Fruit fly (Drosophila melanogaster) whole organism, prepupa: ENCODE data around the gene CG15696.

ENCODE experiments used
- Blimp-1 ChIP-seq: fragments of 200-800 bp; sonication (Bioruptor generic); optimal IDR thresholded peaks from 3 replicates; lab custom pipeline; 2017; ENCODE audit warnings: missing biosample characterization, missing genetic modification characterization, mild to moderate bottlenecking, moderate library complexity, missing genetic modification reagents
- CG32006 ChIP-seq: fragments of 200-800 bp; sonication (Bioruptor generic); optimal IDR thresholded peaks from 3 replicates; lab custom pipeline; 2017; ENCODE audit warnings: missing biosample characterization, mild to moderate bottlenecking, missing genetic modification characterization
- CG34406 ChIP-seq: fragments of 200-800 bp; sonication (Bioruptor generic); optimal IDR thresholded peaks from 3 replicates; lab custom pipeline; 2016; ENCODE audit warnings: missing biosample characterization, missing genetic modification characterization
- CG6163 ChIP-seq: fragments of 200-800 bp; sonication (Bioruptor generic); IDR thresholded peaks from 3 replicates; pipeline ENCODE4 v1.3.6; 2022; ENCODE audit warnings: missing biosample characterization, missing genetic modification characterization
- CG6854 ChIP-seq: fragments of 200-800 bp; sonication (Bioruptor generic); optimal IDR thresholded peaks from 2 replicates; lab custom pipeline; 2017; ENCODE audit warnings: missing biosample characterization, mild to moderate bottlenecking, missing genetic modification characterization
- Gug ChIP-seq: fragments of 200-800 bp; sonication (Bioruptor generic); IDR thresholded peaks from 2 replicates; pipeline ENCODE4 v1.3.6; 2022; ENCODE audit warnings: missing biosample characterization, missing genetic modification characterization
- Hr4 ChIP-seq: fragments of 200-800 bp; sonication (Bioruptor generic); optimal IDR thresholded peaks from 3 replicates; lab custom pipeline; 2016; ENCODE audit warnings: missing biosample characterization, missing genetic modification characterization
- Met ChIP-seq: fragments of 200-800 bp; sonication (Bioruptor generic); optimal IDR thresholded peaks from 3 replicates; lab custom pipeline; 2016; ENCODE audit warnings: missing biosample characterization, missing genetic modification characterization
- achi ChIP-seq: fragments of 200-800 bp; sonication (Bioruptor generic); optimal IDR thresholded peaks from 3 replicates; lab custom pipeline; 2016; ENCODE audit warnings: missing biosample characterization, missing genetic modification characterization
- cyc ChIP-seq: fragments of 200-800 bp; sonication (Bioruptor generic); optimal IDR thresholded peaks from 3 replicates; lab custom pipeline; 2016; ENCODE audit warnings: missing biosample characterization, missing genetic modification characterization
- dac ChIP-seq: fragments of 200-800 bp; sonication (Bioruptor generic); optimal IDR thresholded peaks from 2 replicates; lab custom pipeline; 2017; ENCODE audit warnings: missing biosample characterization, mild to moderate bottlenecking, missing genetic modification characterization
- svp ChIP-seq: fragments of 200-800 bp; sonication (Bioruptor generic); peaks from one replicate; lab custom pipeline; 2016; ENCODE audit warnings: missing biosample characterization, missing genetic modification characterization
- vri ChIP-seq: fragments of 200-800 bp; sonication (Bioruptor generic); optimal IDR thresholded peaks from 3 replicates; lab custom pipeline; 2016; ENCODE audit warnings: missing biosample characterization, mild to moderate bottlenecking, missing genetic modification characterization

DNA sequence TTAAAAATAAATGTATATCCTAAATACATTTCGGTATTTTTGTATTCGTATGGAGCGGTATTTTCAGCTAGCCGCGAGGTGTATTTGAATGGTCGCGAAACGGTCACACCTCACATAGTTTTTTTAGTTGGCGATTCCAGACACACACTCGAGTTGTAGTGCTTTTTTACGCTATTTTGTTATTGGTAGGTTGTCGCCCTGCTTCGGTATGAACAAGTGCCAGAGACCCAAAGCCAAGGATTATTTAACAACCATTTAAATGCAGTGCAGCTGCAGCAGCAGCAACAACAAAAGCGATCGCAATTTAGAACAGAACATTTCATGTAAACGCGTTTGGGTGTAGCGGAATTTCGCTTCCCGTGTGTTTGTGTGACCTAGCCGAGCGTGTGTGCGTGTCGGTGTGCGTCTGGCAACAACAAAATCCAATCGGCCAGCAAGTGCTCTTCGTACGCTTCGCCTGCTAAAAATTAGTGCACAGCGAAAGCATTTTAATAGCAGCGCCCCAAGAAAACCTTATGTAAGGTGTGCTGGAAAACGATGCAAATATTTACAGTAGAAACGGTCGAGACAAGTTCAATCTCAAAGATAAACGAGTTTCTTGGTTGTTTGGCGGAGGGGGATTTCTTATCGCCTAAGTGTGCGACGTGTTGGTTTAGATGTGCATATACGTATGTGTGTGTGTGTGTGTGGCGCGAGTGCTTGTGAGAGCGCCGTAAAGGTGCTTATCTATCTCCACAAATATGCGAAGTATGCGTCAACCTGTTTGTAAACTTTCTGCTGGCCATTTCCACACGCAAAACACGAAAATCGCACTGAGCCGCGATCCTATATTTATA lies 14.0 kb upstream of the CG15696 start, which contains the start of gene Synd:
- TF ChIP-seq CG6854 (GFP tag; lab: Kevin White, UChicago): peak; percentile 24
- peak; percentile 11 for TF ChIP-seq cyc (GFP tag; lab: Kevin White, UChicago)
- no peak for TF ChIP-seq dac (GFP tag; lab: Kevin White, UChicago)
- peak; percentile 13; the same call in 2 of the 3 replicates for TF ChIP-seq CG6163 (GFP tag; lab: Robert Waterston, UW)
- TF ChIP-seq svp: peak; percentile 67
- no peak for TF ChIP-seq Gug (GFP tag; lab: Robert Waterston, UW)
- peak; percentile 9 for TF ChIP-seq Blimp-1 (GFP tag; lab: Kevin White, UChicago)
- TF ChIP-seq Hr4: peak; percentile 32
- TF ChIP-seq achi: no peak
- peak; percentile 45 for TF ChIP-seq CG32006 (GFP tag; lab: Kevin White, UChicago)
- TF ChIP-seq vri: peak; percentile 63
- TF ChIP-seq Met (GFP tag; lab: Kevin White, UChicago): peak; percentile 24
- no peak for TF ChIP-seq CG34406
